Fruit fly (Drosophila melanogaster): ENCODE data around the gene Sfp24F.

DNA sequence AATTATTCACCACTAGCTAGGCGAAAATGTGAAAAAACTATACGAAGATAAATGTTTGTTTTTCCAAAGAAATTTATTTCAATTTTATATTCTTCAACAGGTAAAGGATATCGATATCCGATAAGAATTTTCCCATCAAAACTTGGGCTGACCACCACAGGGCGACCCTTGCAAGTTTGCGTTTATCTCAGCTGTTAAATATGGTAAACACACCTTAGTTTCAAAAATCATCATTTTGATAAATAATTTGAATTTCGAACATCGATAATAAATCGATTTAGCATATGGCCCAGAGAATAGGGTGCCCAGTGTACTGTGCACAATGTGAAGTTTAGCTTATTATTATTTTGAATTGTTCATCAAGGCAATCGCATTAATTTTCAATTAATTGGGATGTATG is 21.5 kb upstream of the Sfp24F start, which contains the start of the genes CG15443 and Paris:
- no peak for TF ChIP-seq psq (optimal IDR thresholded peaks at IDR 0.05)
- TF ChIP-seq insv (optimal IDR thresholded peaks at IDR 0.05), result no peak
